Fruit fly (Drosophila melanogaster): ENCODE results near the gene mop.

- TF ChIP-seq CG11762 (GFP tag; optimal IDR thresholded peaks at IDR 0.05; ENCODE audit: insufficient read depth) (no peak), CG3919 (GFP tag; optimal IDR thresholded peaks at IDR 0.05) (no peak), CG11294 (GFP tag; IDR thresholded peaks at IDR 0.05) (no peak), CG31627 (GFP tag; optimal IDR thresholded peaks at IDR 0.05) (no peak), Lpt (GFP tag; optimal IDR thresholded peaks at IDR 0.05) (no peak)
Measured at dm6 chr3L:14803236-14803635, 27.3 kb upstream of the mop start, which contains the start of gene gnu.

Measured in whole organism, prepupa.